Fruit fly (Drosophila melanogaster) whole organism, prepupa: ENCODE measurements around the gene Hsp110.

Experiments used
- Blimp-1 ChIP-seq: fragments of 200-800 bp; sonication (Bioruptor generic); optimal IDR thresholded peaks from 3 replicates; lab custom pipeline; 2017; ENCODE audit warnings: missing biosample characterization, missing genetic modification characterization, mild to moderate bottlenecking, moderate library complexity, missing genetic modification reagents
- CG15336 ChIP-seq: fragments of 200-800 bp; sonication (Bioruptor generic); IDR thresholded peaks from 2 replicates; pipeline ENCODE4 v1.3.6; 2022; ENCODE audit warnings: missing biosample characterization, missing genetic modification characterization
- CG32006 ChIP-seq: fragments of 200-800 bp; sonication (Bioruptor generic); optimal IDR thresholded peaks from 3 replicates; lab custom pipeline; 2017; ENCODE audit warnings: missing biosample characterization, mild to moderate bottlenecking, missing genetic modification characterization
- CG4318 ChIP-seq: fragments of 200-800 bp; sonication (Bioruptor generic); optimal IDR thresholded peaks from 3 replicates; lab custom pipeline; 2017; ENCODE audit warnings: missing biosample characterization, mild to moderate bottlenecking, missing genetic modification characterization
- CG6808 ChIP-seq: fragments of 200-800 bp; sonication (Bioruptor generic); optimal IDR thresholded peaks from 3 replicates; lab custom pipeline; 2017; ENCODE audit warnings: missing biosample characterization, missing genetic modification characterization, mild to moderate bottlenecking, moderate library complexity, missing genetic modification reagents
- CG6854 ChIP-seq: fragments of 200-800 bp; sonication (Bioruptor generic); optimal IDR thresholded peaks from 2 replicates; lab custom pipeline; 2017; ENCODE audit warnings: missing biosample characterization, mild to moderate bottlenecking, missing genetic modification characterization
- CG9139 ChIP-seq: fragments of 200-800 bp; sonication (Bioruptor generic); optimal IDR thresholded peaks from 3 replicates; lab custom pipeline; 2017; ENCODE audit warnings: missing biosample characterization, mild to moderate bottlenecking, missing genetic modification characterization
- Hr4 ChIP-seq: fragments of 200-800 bp; sonication (Bioruptor generic); optimal IDR thresholded peaks from 3 replicates; lab custom pipeline; 2016; ENCODE audit warnings: missing biosample characterization, missing genetic modification characterization
- acj6 ChIP-seq: fragments of 200-800 bp; sonication (Bioruptor generic); optimal IDR thresholded peaks from 3 replicates; lab custom pipeline; 2016; ENCODE audit warnings: missing biosample characterization, missing genetic modification characterization
- fd59A ChIP-seq: fragments of 200-800 bp; sonication (Bioruptor generic); optimal IDR thresholded peaks from 2 replicates; lab custom pipeline; 2017; ENCODE audit warnings: missing biosample characterization, mild to moderate bottlenecking, missing genetic modification characterization, missing genetic modification reagents
- ss ChIP-seq, 2 experiments: fragments of 200-800 bp; sonication (Bioruptor generic); optimal IDR thresholded peaks; 2 replicates in 1 of 2; 3 replicates in 1 of 2; lab custom pipeline; 2017 to 2018; ENCODE audit warnings: mild to moderate bottlenecking in 2 of 2, missing biosample characterization in 2 of 2, missing genetic modification characterization in 2 of 2, moderate library complexity in 1 of 2

DNA sequence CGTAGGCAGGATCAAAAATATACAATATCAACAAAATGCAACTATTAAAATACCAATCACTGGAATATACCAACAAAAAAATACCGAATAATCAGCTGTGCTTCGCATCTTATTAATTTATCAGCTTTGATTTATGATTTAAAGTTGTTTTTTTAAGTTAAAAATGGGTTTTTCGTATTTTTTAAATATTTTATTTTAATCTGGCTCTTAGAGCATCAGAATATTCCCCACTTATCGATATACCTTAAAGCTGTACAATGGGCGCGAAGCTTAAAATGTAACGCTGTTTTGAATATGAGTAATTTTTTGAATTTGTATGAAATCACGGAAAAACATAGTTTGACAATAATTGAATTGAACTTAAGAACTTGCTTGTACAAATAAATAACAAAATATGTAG, 37.6 kb upstream of the Hsp110 start, which contains the start of gene CG17359:
- TF ChIP-seq CG6808 (GFP tag; lab: Kevin White, UChicago) (no peak), CG6854 (no peak), CG4318 (no peak), ss (GFP tag; optimal IDR thresholded peaks at IDR 0.05; lab: Kevin White, UChicago) (no peak), Hr4 (GFP tag; lab: Kevin White, UChicago) (no peak), CG15336 (GFP tag; lab: Robert Waterston, UW) (no peak), Blimp-1 (GFP tag; lab: Kevin White, UChicago) (no peak), CG9139 (GFP tag; lab: Kevin White, UChicago) (no peak), acj6 (GFP tag; lab: Kevin White, UChicago) (no peak), CG32006 (GFP tag; lab: Kevin White, UChicago) (no peak), fd59A (GFP tag; lab: Kevin White, UChicago) (no peak)
